Fruit fly (Drosophila melanogaster) whole organism, adult: ENCODE measurements around the gene Uxt.

Source experiments
- CG11617 ChIP-seq: fragments of 200-800 bp; sonication (Bioruptor generic); optimal IDR thresholded peaks from 2 replicates; lab custom pipeline; 2017; ENCODE audit warnings: mild to moderate bottlenecking, missing biosample characterization, missing genetic modification reagents, missing genetic modification characterization
- CG12768 ChIP-seq: fragments of 200-800 bp; sonication (Bioruptor generic); optimal IDR thresholded peaks from 2 replicates; lab custom pipeline; 2017; ENCODE audit warnings: missing biosample characterization, missing genetic modification characterization, mild to moderate bottlenecking, moderate library complexity, missing genetic modification reagents
- CG14711 ChIP-seq: fragments of 200-800 bp; sonication (Bioruptor generic); optimal IDR thresholded peaks from 2 replicates; lab custom pipeline; 2018; ENCODE audit warnings: missing biosample characterization, mild to moderate bottlenecking, missing genetic modification characterization, moderate library complexity
- CG1620 ChIP-seq: fragments of 200-800 bp; sonication (Bioruptor generic); optimal IDR thresholded peaks from 2 replicates; lab custom pipeline; 2016; ENCODE audit warnings: missing biosample characterization, missing genetic modification characterization
- CG33017 ChIP-seq: fragments of 200-800 bp; sonication (Bioruptor generic); optimal IDR thresholded peaks from 2 replicates; lab custom pipeline; 2018; ENCODE audit warnings: missing biosample characterization, mild to moderate bottlenecking, missing genetic modification characterization, moderate library complexity
- CG5204 ChIP-seq: fragments of 200-800 bp; sonication (Bioruptor generic); optimal IDR thresholded peaks from 2 replicates; lab custom pipeline; 2016; ENCODE audit warnings: missing biosample characterization, missing genetic modification characterization
- CG7045 ChIP-seq: fragments of 200-800 bp; sonication (Bioruptor generic); optimal IDR thresholded peaks from 2 replicates; lab custom pipeline; 2017; ENCODE audit warnings: missing biosample characterization, mild to moderate bottlenecking, missing genetic modification characterization
- CG7101 ChIP-seq: fragments of 200-800 bp; sonication (Bioruptor generic); optimal IDR thresholded peaks from 2 replicates; lab custom pipeline; 2018; ENCODE audit warnings: missing biosample characterization, mild to moderate bottlenecking, missing genetic modification characterization, moderate library complexity
- Clk ChIP-seq: fragments of 200-800 bp; sonication (Bioruptor generic); optimal IDR thresholded peaks from 2 replicates; lab custom pipeline; 2017; ENCODE audit warnings: missing biosample characterization, missing genetic modification characterization
- Crg-1 ChIP-seq: fragments of 200-800 bp; sonication (Bioruptor generic); optimal IDR thresholded peaks from 2 replicates; lab custom pipeline; 2016; ENCODE audit warnings: missing biosample characterization, missing genetic modification characterization
- Hr96 ChIP-seq: fragments of 200-800 bp; sonication (Bioruptor generic); optimal IDR thresholded peaks from 2 replicates; lab custom pipeline; 2016; ENCODE audit warnings: missing biosample characterization, missing genetic modification characterization
- Mnt ChIP-seq: fragments of 200-800 bp; sonication (Bioruptor generic); optimal IDR thresholded peaks from 2 replicates; lab custom pipeline; 2016; ENCODE audit warnings: missing biosample characterization, mild to moderate bottlenecking, missing genetic modification characterization
- bab1 ChIP-seq: fragments of 200-800 bp; sonication (Bioruptor generic); optimal IDR thresholded peaks from 3 replicates; lab custom pipeline; 2019; ENCODE audit warnings: missing biosample characterization, mild to moderate bottlenecking, missing genetic modification characterization, moderate library complexity
- cic ChIP-seq: fragments of 200-800 bp; sonication (Bioruptor generic); optimal IDR thresholded peaks from 2 replicates; lab custom pipeline; 2017; ENCODE audit warnings: missing biosample characterization, mild to moderate bottlenecking, missing genetic modification characterization, moderate library complexity
- cnc ChIP-seq, 2 experiments: fragments of >200 bp; optimal IDR thresholded peaks; 2 replicates each; lab custom pipeline; 2017
- kay ChIP-seq: fragments of 200-800 bp; sonication (Bioruptor generic); peaks from one replicate; lab custom pipeline; 2016; ENCODE audit warnings: missing biosample characterization, missing genetic modification characterization, borderline replicate concordance
- ovo ChIP-seq: fragments of 200-800 bp; sonication (Bioruptor generic); optimal IDR thresholded peaks from 2 replicates; lab custom pipeline; 2016; ENCODE audit warnings: missing biosample characterization, missing genetic modification characterization
- pad ChIP-seq: fragments of 200-800 bp; sonication (Bioruptor generic); optimal IDR thresholded peaks from 3 replicates; lab custom pipeline; 2017; ENCODE audit warnings: missing biosample characterization, missing genetic modification characterization, mild to moderate bottlenecking, moderate library complexity, missing genetic modification reagents
- tj ChIP-seq: fragments of 200-800 bp; sonication (Bioruptor generic); optimal IDR thresholded peaks from 3 replicates; lab custom pipeline; 2017; ENCODE audit warnings: missing biosample characterization, mild to moderate bottlenecking, missing genetic modification characterization, moderate library complexity
- toe ChIP-seq: fragments of 200-800 bp; sonication (Bioruptor generic); optimal IDR thresholded peaks from 2 replicates; lab custom pipeline; 2016; ENCODE audit warnings: missing biosample characterization, missing genetic modification characterization

The Uxt gene

DNA sequence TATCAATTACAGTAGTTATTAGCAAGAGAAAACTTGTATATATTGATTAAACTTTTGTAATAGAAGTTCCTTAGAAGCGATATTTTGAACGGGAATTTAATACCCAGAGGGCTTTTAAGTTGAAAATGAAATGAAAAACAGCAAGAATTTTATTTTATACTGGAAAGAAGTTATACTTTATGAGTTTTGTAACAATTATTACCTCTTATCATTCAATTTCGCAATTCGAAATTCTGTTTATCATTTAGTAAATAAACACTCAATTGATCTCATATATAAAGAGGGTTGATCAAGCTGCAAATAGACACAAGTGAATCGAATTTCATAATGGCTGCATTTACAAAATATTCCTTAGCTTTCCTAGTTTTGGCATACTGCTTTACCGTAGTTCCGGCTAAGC is 28.3 kb downstream of the Uxt start, which contains the start of gene CG15263:
Gene CG15263 (plus strand): TSS at position 301 of the 400 bp plus-strand sequence.
- TF ChIP-seq toe (GFP tag; lab: Kevin White, UChicago) = no peak
- no peak for TF ChIP-seq Clk (GFP tag; lab: Kevin White, UChicago)
- no peak for TF ChIP-seq ovo
- no peak for TF ChIP-seq CG5204
- TF ChIP-seq cic = no peak
- TF ChIP-seq CG11617 (GFP tag; lab: Kevin White, UChicago) = no peak
- no peak for TF ChIP-seq tj (GFP tag; lab: Kevin White, UChicago)
- TF ChIP-seq cnc (optimal IDR thresholded peaks at IDR 0.05; lab: Kevin White, UChicago) = no peak
- no peak for TF ChIP-seq pad (GFP tag; lab: Kevin White, UChicago)
- TF ChIP-seq CG1620 = no peak
- no peak for TF ChIP-seq CG14711 (tag; lab: Kevin White, UChicago)

DNA sequence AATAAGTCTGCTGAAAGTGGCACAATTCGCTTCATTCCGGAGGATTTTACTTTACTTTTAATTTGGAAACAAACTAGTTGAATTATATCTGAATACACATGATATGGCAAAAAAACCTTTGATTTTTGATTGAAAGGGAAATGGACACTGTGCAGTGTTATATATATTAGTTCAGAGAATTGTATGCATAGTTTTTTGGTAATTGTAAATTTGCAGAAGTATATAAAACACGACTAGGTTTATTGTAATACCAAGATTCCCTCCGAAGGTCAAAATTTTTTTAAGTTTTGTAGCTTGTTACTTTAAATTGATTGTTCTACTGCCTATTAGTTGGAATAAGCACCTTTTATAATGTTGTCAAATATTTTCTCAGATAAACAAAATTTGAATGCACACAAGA is 35.8 kb downstream of the Uxt start, which contains the start of gene CG15260:
Gene CG15260 (minus strand): TSS at position 101 of the 400 bp plus-strand sequence.
- TF ChIP-seq CG5204 (no peak), bab1 (GFP tag; lab: Kevin White, UChicago) (no peak), kay (GFP tag; lab: Kevin White, UChicago) (no peak), Clk (GFP tag; lab: Kevin White, UChicago) (no peak), pad (GFP tag; lab: Kevin White, UChicago) (no peak), Hr96 (GFP tag; lab: Kevin White, UChicago) (no peak), Mnt (GFP tag; lab: Kevin White, UChicago) (no peak), CG7045 (GFP tag; lab: Kevin White, UChicago) (no peak), ovo (no peak), CG11617 (GFP tag; lab: Kevin White, UChicago) (no peak)

DNA sequence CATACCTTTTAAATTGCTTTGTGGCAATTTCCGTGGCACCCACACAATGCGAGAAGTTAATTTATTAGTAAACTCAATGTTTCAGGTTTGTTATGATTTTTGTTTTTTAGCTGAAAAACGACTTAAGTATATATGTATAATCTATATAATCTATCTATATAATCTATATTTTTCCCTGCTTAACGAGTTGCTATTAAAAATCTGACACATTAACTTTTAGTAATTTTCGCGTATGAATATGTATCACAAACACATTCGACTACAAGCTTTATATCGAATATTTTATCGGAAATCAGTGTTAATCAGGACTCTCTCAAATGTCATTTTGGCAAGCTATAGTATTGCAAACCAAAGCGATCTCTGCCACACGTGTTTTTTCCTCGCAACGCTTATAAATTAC is 41.1 kb downstream of the Uxt start, which contains the start of gene CG15262:
Gene CG15262 (plus strand): TSS at position 301 of the 400 bp plus-strand sequence.
- TF ChIP-seq kay (GFP tag; lab: Kevin White, UChicago) (no peak), cic (no peak), CG5204 (no peak), toe (GFP tag; lab: Kevin White, UChicago) (no peak), CG14711 (tag; lab: Kevin White, UChicago) (no peak), Hr96 (GFP tag; lab: Kevin White, UChicago) (no peak), tj (GFP tag; lab: Kevin White, UChicago) (no peak), CG33017 (tag; lab: Kevin White, UChicago) (no peak), Clk (GFP tag; lab: Kevin White, UChicago) (no peak), Crg-1 (no peak), bab1 (GFP tag; lab: Kevin White, UChicago) (no peak), CG1620 (no peak), cnc (optimal IDR thresholded peaks at IDR 0.05; lab: Kevin White, UChicago) (no peak)

DNA sequence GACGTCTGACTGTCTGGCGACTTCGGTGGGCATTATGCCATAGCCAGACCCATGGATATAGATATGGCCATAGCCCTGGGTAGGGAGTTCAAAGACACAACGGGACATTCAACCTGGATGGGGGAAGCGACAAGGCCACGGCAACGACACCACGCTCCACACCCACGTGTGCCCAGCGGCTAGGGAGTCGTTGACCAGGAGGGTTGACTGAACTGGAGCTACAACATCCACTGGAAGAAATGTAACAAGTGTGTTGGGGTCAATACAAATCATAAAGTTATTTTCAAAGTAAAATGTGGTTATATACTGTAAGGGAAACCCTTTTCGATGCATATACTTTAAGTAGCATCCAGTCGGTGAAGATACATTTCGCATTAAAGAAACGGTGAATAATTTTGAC is 45.5 kb downstream of the Uxt start:
- TF ChIP-seq CG14711 (tag; lab: Kevin White, UChicago) (no peak), CG33017 (tag; lab: Kevin White, UChicago) (no peak), bab1 (GFP tag; lab: Kevin White, UChicago) (no peak), cic (no peak), Mnt (GFP tag; lab: Kevin White, UChicago) (no peak), Hr96 (GFP tag; lab: Kevin White, UChicago) (no peak), tj (GFP tag; lab: Kevin White, UChicago) (no peak), Crg-1 (no peak), kay (GFP tag; lab: Kevin White, UChicago) (no peak), toe (GFP tag; lab: Kevin White, UChicago) (no peak), CG5204 (no peak), cnc (optimal IDR thresholded peaks at IDR 0.05; lab: Kevin White, UChicago) (no peak), CG7045 (GFP tag; lab: Kevin White, UChicago) (no peak), ovo (no peak), pad (GFP tag; lab: Kevin White, UChicago) (no peak), CG1620 (no peak), CG7101 (no peak), CG11617 (GFP tag; lab: Kevin White, UChicago) (no peak), Clk (GFP tag; lab: Kevin White, UChicago) (no peak), CG12768 (GFP tag; lab: Kevin White, UChicago) (no peak)

DNA sequence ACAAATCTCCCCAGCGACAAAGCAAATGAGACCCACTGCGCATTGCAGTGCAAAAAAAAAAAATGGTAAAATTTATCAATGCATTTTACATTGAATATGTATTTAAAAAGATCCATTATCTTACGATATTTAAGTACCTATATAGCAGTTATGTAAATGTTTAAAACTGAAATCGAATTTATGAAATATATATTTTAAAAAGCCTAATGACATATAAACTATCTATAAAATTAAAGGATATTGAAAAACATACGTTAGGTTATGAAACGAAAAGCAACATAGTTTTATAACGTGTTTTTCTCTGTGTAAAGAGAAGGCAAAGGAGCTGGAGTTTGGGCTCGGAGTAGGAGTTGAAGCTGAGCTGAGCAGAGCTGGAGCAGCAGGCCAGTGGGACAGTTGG is 48.0 kb downstream of the Uxt start:
- no peak for TF ChIP-seq CG14711 (tag; lab: Kevin White, UChicago)
- TF ChIP-seq CG7101 = no peak
- no peak for TF ChIP-seq Crg-1
- no peak for TF ChIP-seq Hr96 (GFP tag; lab: Kevin White, UChicago)
- TF ChIP-seq kay (GFP tag; lab: Kevin White, UChicago) = no peak
- no peak for TF ChIP-seq toe (GFP tag; lab: Kevin White, UChicago)
- no peak for TF ChIP-seq CG11617 (GFP tag; lab: Kevin White, UChicago)
- no peak for TF ChIP-seq CG12768 (GFP tag; lab: Kevin White, UChicago)
- TF ChIP-seq CG7045 (GFP tag; lab: Kevin White, UChicago) = no peak
- TF ChIP-seq cic = no peak
- no peak for TF ChIP-seq tj (GFP tag; lab: Kevin White, UChicago)
- TF ChIP-seq ovo = no peak
- no peak for TF ChIP-seq Clk (GFP tag; lab: Kevin White, UChicago)
- no peak for TF ChIP-seq bab1 (GFP tag; lab: Kevin White, UChicago)
- TF ChIP-seq CG33017 (tag; lab: Kevin White, UChicago) = no peak
- no peak for TF ChIP-seq Mnt (GFP tag; lab: Kevin White, UChicago)
- no peak for TF ChIP-seq cnc (optimal IDR thresholded peaks at IDR 0.05; lab: Kevin White, UChicago)
- no peak for TF ChIP-seq CG5204

DNA sequence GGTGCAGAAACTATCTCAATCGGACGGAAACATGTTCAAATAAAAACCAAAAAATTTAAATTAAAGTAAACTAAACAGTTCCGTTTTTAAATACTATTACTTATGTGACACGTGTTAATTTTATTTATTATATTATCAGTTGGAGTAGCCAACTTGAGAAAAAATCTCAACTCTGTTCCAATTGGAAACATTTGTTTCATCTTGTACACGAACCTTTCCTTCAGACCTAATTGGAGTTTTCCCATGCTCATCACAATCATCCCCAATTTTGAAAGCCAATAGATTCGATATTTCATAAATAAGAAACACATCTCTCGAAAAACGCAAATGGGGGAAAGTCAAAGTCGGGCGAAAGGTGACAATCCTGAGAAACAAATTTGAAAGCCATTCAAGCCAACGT is 50.4 kb downstream of the Uxt start:
- no peak for TF ChIP-seq cic
- TF ChIP-seq kay (GFP tag; lab: Kevin White, UChicago) = no peak
- no peak for TF ChIP-seq Clk (GFP tag; lab: Kevin White, UChicago)
- no peak for TF ChIP-seq Hr96 (GFP tag; lab: Kevin White, UChicago)
- TF ChIP-seq CG1620 = no peak
- TF ChIP-seq CG11617 (GFP tag; lab: Kevin White, UChicago) = no peak
- TF ChIP-seq CG14711 (tag; lab: Kevin White, UChicago) = no peak
- no peak for TF ChIP-seq tj (GFP tag; lab: Kevin White, UChicago)
